Worm (Caenorhabditis elegans): ENCODE data around the gene Y67D2.5.

Y67D2.5 gene

ce11 chrIII:1540100-1540695 is at the start of gene Y67D2.5, which contains the start of gene cisd-3.2:
Gene Y67D2.5 (minus strand): TSS chrIII:1540244.
Gene cisd-3.2 (plus strand): TSS chrIII:1540493.
- no peak for TF ChIP-seq cog-1 (tag; optimal IDR thresholded peaks at IDR 0.05)
- TF ChIP-seq T22C8.4 (GFP tag; IDR thresholded peaks at IDR 0.05), result no peak
- TF ChIP-seq ztf-23 (GFP tag; IDR thresholded peaks at IDR 0.05), result no peak
- TF ChIP-seq ztf-29 (GFP tag; IDR thresholded peaks at IDR 0.05), result no peak
- TF ChIP-seq klf-2 (GFP tag; conservative IDR thresholded peaks at IDR 0.05), result no peak
- no peak for TF ChIP-seq tab-1 (GFP tag; IDR thresholded peaks at IDR 0.05)
- no peak for TF ChIP-seq flt-1 (GFP tag; IDR thresholded peaks at IDR 0.05)
- no peak for TF ChIP-seq ref-1 (GFP tag; conservative IDR thresholded peaks at IDR 0.05)
- no peak for TF ChIP-seq med-1 (GFP tag; optimal IDR thresholded peaks at IDR 0.05; ENCODE audit: insufficient read depth)

- TF ChIP-seq cog-1 (tag; optimal IDR thresholded peaks at IDR 0.05) (no peak), T22C8.4 (GFP tag; IDR thresholded peaks at IDR 0.05) (no peak; the same call in 1 of the 2 replicates), flt-1 (GFP tag; IDR thresholded peaks at IDR 0.05) (no peak), med-1 (GFP tag; optimal IDR thresholded peaks at IDR 0.05; ENCODE audit: insufficient read depth) (no peak), tab-1 (GFP tag; IDR thresholded peaks at IDR 0.05) (no peak), ztf-23 (GFP tag; IDR thresholded peaks at IDR 0.05) (no peak), klf-2 (GFP tag; conservative IDR thresholded peaks at IDR 0.05) (no peak), ztf-29 (GFP tag; IDR thresholded peaks at IDR 0.05) (no peak), ref-1 (GFP tag; conservative IDR thresholded peaks at IDR 0.05) (no peak)
These were observed 44.2 kb upstream of the Y67D2.5 start for ce11 chrIII:1584216-1584715.

ce11 chrIII:1583529-1583928 is 43.5 kb upstream of the Y67D2.5 start:
- TF ChIP-seq klf-2 (GFP tag; conservative IDR thresholded peaks at IDR 0.05), result no peak
- TF ChIP-seq T22C8.4 (GFP tag; IDR thresholded peaks at IDR 0.05), result peak; percentile 83

- TF ChIP-seq tab-1 (GFP tag; IDR thresholded peaks at IDR 0.05), result no peak
- peak; percentile 97 for TF ChIP-seq T22C8.4 (GFP tag; IDR thresholded peaks at IDR 0.05)
These were observed 40.1 kb upstream of the Y67D2.5 start for ce11 chrIII:1580142-1580541.

- TF ChIP-seq cog-1 (tag; optimal IDR thresholded peaks at IDR 0.05) (no peak), T22C8.4 (GFP tag; IDR thresholded peaks at IDR 0.05) (no peak), med-1 (GFP tag; optimal IDR thresholded peaks at IDR 0.05; ENCODE audit: insufficient read depth) (no peak)
These were observed 39.0 kb upstream of the Y67D2.5 start for ce11 chrIII:1579001-1579400.

- TF ChIP-seq klf-2 (GFP tag; conservative IDR thresholded peaks at IDR 0.05) (no peak), T22C8.4 (GFP tag; IDR thresholded peaks at IDR 0.05) (peak; percentile 77), ztf-29 (GFP tag; IDR thresholded peaks at IDR 0.05) (no peak)
These were observed 38.5 kb upstream of the Y67D2.5 start for ce11 chrIII:1578566-1578965.

ce11 chrIII:1576451-1576850 is 36.4 kb upstream of the Y67D2.5 start, which contains the start of gene Y22D7AL.7:
Gene Y22D7AL.7 (plus strand): TSS chrIII:1576751.
- no peak for TF ChIP-seq T22C8.4 (GFP tag; IDR thresholded peaks at IDR 0.05)

ce11 chrIII:1575651-1576050 is 35.6 kb upstream of the Y67D2.5 start:
- TF ChIP-seq klf-2 (GFP tag; conservative IDR thresholded peaks at IDR 0.05) (no peak), T22C8.4 (GFP tag; IDR thresholded peaks at IDR 0.05) (no peak), ref-1 (GFP tag; conservative IDR thresholded peaks at IDR 0.05) (no peak), ztf-29 (GFP tag; IDR thresholded peaks at IDR 0.05) (no peak), tab-1 (GFP tag; IDR thresholded peaks at IDR 0.05) (no peak), ztf-23 (GFP tag; IDR thresholded peaks at IDR 0.05) (no peak), flt-1 (GFP tag; IDR thresholded peaks at IDR 0.05) (no peak), med-1 (GFP tag; optimal IDR thresholded peaks at IDR 0.05; ENCODE audit: insufficient read depth) (no peak), cog-1 (tag; optimal IDR thresholded peaks at IDR 0.05) (no peak)

- TF ChIP-seq flt-1 (GFP tag; IDR thresholded peaks at IDR 0.05) (no peak), tab-1 (GFP tag; IDR thresholded peaks at IDR 0.05) (no peak), ztf-23 (GFP tag; IDR thresholded peaks at IDR 0.05) (no peak), cog-1 (tag; optimal IDR thresholded peaks at IDR 0.05) (no peak), T22C8.4 (GFP tag; IDR thresholded peaks at IDR 0.05) (no peak), klf-2 (GFP tag; conservative IDR thresholded peaks at IDR 0.05) (no peak)
These were observed 30.0 kb upstream of the Y67D2.5 start, which contains the start of gene rep-1 for ce11 chrIII:1570006-1570405. Gene rep-1 (plus strand): TSS chrIII:1570306.

- TF ChIP-seq T22C8.4 (GFP tag; IDR thresholded peaks at IDR 0.05) (peak; percentile 8; the same call in 1 of the 2 replicates), ztf-29 (GFP tag; IDR thresholded peaks at IDR 0.05) (no peak), tab-1 (GFP tag; IDR thresholded peaks at IDR 0.05) (no peak), med-1 (GFP tag; optimal IDR thresholded peaks at IDR 0.05; ENCODE audit: insufficient read depth) (no peak)
These were observed 18.6 kb upstream of the Y67D2.5 start, which contains the start of the genes eelo-1 and Y67D2.2 for ce11 chrIII:1558441-1559159. Gene eelo-1 (minus strand): TSS chrIII:1558529. Gene Y67D2.2 (plus strand): TSS chrIII:1558800.

- TF ChIP-seq flt-1 (GFP tag; IDR thresholded peaks at IDR 0.05) (no peak), ztf-23 (GFP tag; IDR thresholded peaks at IDR 0.05) (no peak), T22C8.4 (GFP tag; IDR thresholded peaks at IDR 0.05) (no peak), ref-1 (GFP tag; conservative IDR thresholded peaks at IDR 0.05) (no peak), klf-2 (GFP tag; conservative IDR thresholded peaks at IDR 0.05) (no peak)
These were observed 14.3 kb upstream of the Y67D2.5 start, which contains the start of gene ddx-35 for ce11 chrIII:1554347-1554746. Gene ddx-35 (minus strand): TSS chrIII:1554447.
